Worm (Caenorhabditis elegans) whole organism, L4 larva: ENCODE data around the gene F53C3.1.

Source experiments
- F37D6.2 ChIP-seq: sonication (generic microtip); optimal IDR thresholded peaks from 2 replicates; lab custom pipeline; 2016; ENCODE audit warnings: mild to moderate bottlenecking, missing genetic modification characterization, missing compliant biosample characterization
- Y105C5A.15 ChIP-seq: fragments of 200-800 bp; sonication (Bioruptor generic); IDR thresholded peaks from 2 replicates; pipeline ENCODE4 v1.3.6; 2022; ENCODE audit warnings: missing genetic modification characterization, missing compliant biosample characterization
- aly-2 ChIP-seq: sonication (generic microtip); optimal IDR thresholded peaks from 2 replicates; lab custom pipeline; 2018; ENCODE audit warnings: missing biosample characterization, missing genetic modification characterization
- ctbp-1 ChIP-seq: fragments of 200-800 bp; sonication (Bioruptor generic); IDR thresholded peaks from 2 replicates; pipeline ENCODE4 v1.3.6; 2022; ENCODE audit warnings: missing genetic modification reagents, missing genetic modification characterization, missing compliant biosample characterization
- daf-16 ChIP-seq, 3 experiments: sonication (generic microtip); optimal IDR thresholded peaks; 2 replicates each; lab custom pipeline; 2016 to 2017; ENCODE audit warnings: missing genetic modification characterization in 3 of 3, missing genetic modification reagents in 3 of 3, mild to moderate bottlenecking in 2 of 3, missing compliant biosample characterization in 2 of 3, missing biosample characterization in 1 of 3, moderate library complexity in 1 of 3
- lin-1 ChIP-seq: fragments of 200-800 bp; sonication (Bioruptor generic); IDR thresholded peaks from 2 replicates; pipeline ENCODE4 v1.3.6; 2022; ENCODE audit warnings: missing genetic modification reagents, missing genetic modification characterization, missing compliant biosample characterization
- mdl-1 ChIP-seq, 2 experiments: fragments of 150-350 bp in 1 of 2; sonication (generic microtip) in 1 of 2; optimal IDR thresholded peaks; 2 replicates each; lab custom pipeline; 2014 to 2017; ENCODE audit warnings: missing biosample characterization in 2 of 2, missing genetic modification characterization in 2 of 2
- mxl-2 ChIP-seq: fragments of 200-800 bp; sonication (Bioruptor generic); conservative IDR thresholded peaks from 2 replicates; pipeline ENCODE4 v1.3.6; 2022; ENCODE audit warnings: missing genetic modification reagents, missing genetic modification characterization, missing compliant biosample characterization
- nhr-28 ChIP-seq: fragments of 150-350 bp; optimal IDR thresholded peaks from 2 replicates; lab custom pipeline; 2014; ENCODE audit warnings: missing biosample characterization, missing genetic modification characterization
- nhr-76 ChIP-seq: fragments of 150-350 bp; optimal IDR thresholded peaks from 2 replicates; lab custom pipeline; 2014; ENCODE audit warnings: missing biosample characterization, missing genetic modification characterization
- snpc-1.2 ChIP-seq: fragments of 200-800 bp; sonication (Bioruptor generic); IDR thresholded peaks from 2 replicates; pipeline ENCODE4 v1.3.6; 2022; ENCODE audit warnings: missing genetic modification reagents, missing genetic modification characterization, missing compliant biosample characterization
- unc-39 ChIP-seq: sonication (generic microtip); optimal IDR thresholded peaks from 2 replicates; lab custom pipeline; 2017; ENCODE audit warnings: missing biosample characterization, missing genetic modification characterization

DNA sequence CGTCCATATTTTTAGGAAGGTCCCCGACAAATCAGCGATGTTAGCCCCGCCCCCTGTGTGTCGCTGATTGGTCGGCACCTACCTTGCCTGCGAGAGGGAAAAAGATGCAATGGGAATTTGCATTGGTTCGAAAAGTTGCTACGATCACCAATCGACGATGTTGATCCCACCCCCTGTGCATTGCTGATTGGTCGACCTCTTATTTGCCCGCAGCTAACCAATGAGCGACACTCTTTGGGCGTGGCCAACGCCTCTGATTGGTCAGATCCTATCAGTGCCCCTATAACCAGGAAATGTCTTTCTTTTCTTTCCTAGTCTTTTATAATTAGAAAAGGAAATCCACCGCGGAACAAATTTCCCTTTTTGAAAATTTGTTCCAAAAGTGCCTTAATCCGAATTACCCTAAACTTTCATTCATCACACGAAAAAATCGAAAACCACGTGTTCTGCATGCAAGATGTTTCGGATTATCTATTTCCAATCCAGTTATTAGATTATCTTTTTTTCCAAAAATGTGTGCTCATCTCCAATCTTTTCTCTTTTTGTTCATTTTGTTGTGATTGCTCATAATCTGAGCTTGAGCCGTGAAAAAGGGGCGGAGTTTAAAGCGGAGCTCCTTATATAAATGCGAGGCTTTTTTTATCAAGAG is 6.3 kb downstream of the F53C3.1 start:
- TF ChIP-seq mdl-1 (tag; optimal IDR thresholded peaks at IDR 0.05; lab: Kevin White, UChicago) = no peak
- no peak for TF ChIP-seq ctbp-1 (GFP tag; lab: Robert Waterston, UW)
- no peak for TF ChIP-seq aly-2
- TF ChIP-seq snpc-1.2 (GFP tag; lab: Robert Waterston, UW) = no peak
- TF ChIP-seq nhr-28 (tag; lab: Kevin White, UChicago) = no peak
- TF ChIP-seq unc-39 (tag; lab: Kevin White, UChicago) = no peak
- TF ChIP-seq daf-16 (GFP tag; optimal IDR thresholded peaks at IDR 0.05; lab: Kevin White, UChicago) = no peak
- no peak for TF ChIP-seq daf-16 (tag; optimal IDR thresholded peaks at IDR 0.05; lab: Kevin White, UChicago)
- no peak for TF ChIP-seq F37D6.2 (tag; lab: Kevin White, UChicago)
- no peak for TF ChIP-seq nhr-76 (tag; lab: Kevin White, UChicago)
- no peak for TF ChIP-seq lin-1
- TF ChIP-seq Y105C5A.15 (GFP tag; lab: Robert Waterston, UW) = no peak
- no peak for TF ChIP-seq mxl-2 (GFP tag; lab: Robert Waterston, UW)
